Worm (Caenorhabditis elegans) whole organism, mixed stage, embryonic: ENCODE measurements around the gene sri-7.

Experiments
- ceh-43 ChIP-seq: fragments of 200-800 bp; sonication (Bioruptor generic); optimal IDR thresholded peaks from 2 replicates; lab custom pipeline; 2018; ENCODE audit warnings: mild to moderate bottlenecking, missing genetic modification characterization, moderate library complexity, missing compliant biosample characterization
- lin-13 ChIP-seq: fragments of 150-350 bp; optimal IDR thresholded peaks from 2 replicates; lab custom pipeline; 2014; ENCODE audit warnings: missing biosample characterization, missing genetic modification characterization
- mls-2 ChIP-seq: sonication (generic microtip); optimal IDR thresholded peaks from 2 replicates; lab custom pipeline; 2016; ENCODE audit warnings: mild to moderate bottlenecking, missing genetic modification characterization, moderate library complexity, missing compliant biosample characterization
- nhr-237 ChIP-seq: fragments of 150-350 bp; optimal IDR thresholded peaks from 2 replicates; lab custom pipeline; 2014; ENCODE audit warnings: missing biosample characterization, missing genetic modification characterization
- nhr-28 ChIP-seq: fragments of 150-350 bp; optimal IDR thresholded peaks from 2 replicates; lab custom pipeline; 2014; ENCODE audit warnings: missing biosample characterization, missing genetic modification characterization
- pha-4 ChIP-seq: fragments of 150-350 bp; optimal IDR thresholded peaks from 2 replicates; lab custom pipeline; 2018; ENCODE audit warnings: missing biosample characterization, missing genetic modification reagents, missing genetic modification characterization
- unc-39 ChIP-seq: fragments of 150-350 bp; optimal IDR thresholded peaks from 2 replicates; lab custom pipeline; 2014; ENCODE audit warnings: missing biosample characterization, missing genetic modification characterization

DNA sequence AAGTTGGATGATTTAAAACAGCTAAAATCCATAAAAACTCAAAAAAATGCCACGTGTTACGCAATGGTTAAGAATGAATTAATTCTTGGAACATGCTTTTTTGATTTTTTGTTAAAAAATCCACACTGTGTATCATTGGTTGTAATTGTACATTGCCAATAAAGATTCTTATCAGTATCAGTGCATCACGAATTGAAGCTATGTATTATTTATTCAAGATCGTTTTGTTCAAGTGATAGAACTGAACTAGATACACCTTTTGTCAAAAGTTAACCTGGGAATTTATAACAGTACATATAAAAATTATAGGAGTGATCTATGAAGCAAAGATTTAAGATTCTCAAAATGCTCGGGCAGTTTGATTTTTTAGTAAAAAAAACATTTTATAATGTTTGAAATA, 34.5 kb downstream of the sri-7 start:
- no peak for TF ChIP-seq lin-13 (tag; lab: Kevin White, UChicago)
- no peak for TF ChIP-seq unc-39 (tag; lab: Kevin White, UChicago)
- TF ChIP-seq ceh-43: no peak
- TF ChIP-seq nhr-237 (tag; lab: Kevin White, UChicago): no peak
- no peak for TF ChIP-seq nhr-28
- TF ChIP-seq pha-4 (tag; lab: Kevin White, UChicago): no peak
- TF ChIP-seq mls-2 (tag; lab: Kevin White, UChicago): no peak
